Worm (Caenorhabditis elegans) whole organism, early embryonic: Measurements from ENCODE around the gene sur-5.

ENCODE experiments used
- B0310.2 ChIP-seq: sonication (generic microtip); optimal IDR thresholded peaks from 2 replicates; lab custom pipeline; 2016; ENCODE audit warnings: mild to moderate bottlenecking, missing genetic modification characterization, missing compliant biosample characterization
- aly-1 ChIP-seq: sonication (generic microtip); optimal IDR thresholded peaks from 2 replicates; lab custom pipeline; 2016; ENCODE audit warnings: missing genetic modification characterization, missing compliant biosample characterization
- ama-1 ChIP-seq: fragments of 150-350 bp; optimal IDR thresholded peaks from 2 replicates; lab custom pipeline; 2014
- ceh-13 ChIP-seq: fragments of 200-800 bp; sonication (Bioruptor generic); optimal IDR thresholded peaks from 2 replicates; lab custom pipeline; 2018; ENCODE audit warnings: mild to moderate bottlenecking, missing genetic modification characterization, missing compliant biosample characterization
- ceh-36 ChIP-seq: sonication (generic microtip); optimal IDR thresholded peaks from 2 replicates; lab custom pipeline; 2016; ENCODE audit warnings: missing genetic modification characterization, inconsistent platforms, missing compliant biosample characterization
- ets-7 ChIP-seq: sonication (generic microtip); optimal IDR thresholded peaks from 2 replicates; lab custom pipeline; 2016; ENCODE audit warnings: missing genotype, missing genetic modification characterization, missing compliant biosample characterization
- flt-1 ChIP-seq: fragments of 200-800 bp; sonication (Bioruptor generic); IDR thresholded peaks from 2 replicates; pipeline ENCODE4 v1.3.6; 2022; ENCODE audit warnings: missing genetic modification characterization, missing compliant biosample characterization
- hmbx-1 ChIP-seq: sonication (generic microtip); optimal IDR thresholded peaks from 2 replicates; lab custom pipeline; 2016; ENCODE audit warnings: mild to moderate bottlenecking, missing genetic modification characterization, missing compliant biosample characterization
- hnd-1 ChIP-seq: sonication (generic microtip); optimal IDR thresholded peaks from 2 replicates; lab custom pipeline; 2016; ENCODE audit warnings: missing genetic modification characterization, missing compliant biosample characterization
- scrt-1 ChIP-seq: fragments of 200-800 bp; sonication (Bioruptor generic); IDR thresholded peaks from 2 replicates; pipeline ENCODE4 v1.3.6; 2022; ENCODE audit warnings: missing genetic modification characterization, missing compliant biosample characterization
- sea-1 ChIP-seq: fragments of 200-800 bp; sonication (Bioruptor generic); conservative IDR thresholded peaks from 2 replicates; pipeline ENCODE4 v1.3.6; 2022; ENCODE audit warnings: missing genetic modification characterization, missing compliant biosample characterization
- tbx-11 ChIP-seq: fragments of 200-800 bp; sonication (Bioruptor generic); IDR thresholded peaks from 2 replicates; pipeline ENCODE4 v1.3.6; 2022; ENCODE audit warnings: missing genetic modification characterization, missing compliant biosample characterization
- tbx-37 ChIP-seq: fragments of 200-800 bp; sonication (Bioruptor generic); conservative IDR thresholded peaks from 2 replicates; pipeline ENCODE4 v1.3.6; 2022; ENCODE audit warnings: missing genetic modification reagents, missing genetic modification characterization, missing compliant biosample characterization
- tra-4 ChIP-seq: sonication (generic microtip); optimal IDR thresholded peaks from 2 replicates; lab custom pipeline; 2017; ENCODE audit warnings: missing genetic modification characterization, missing compliant biosample characterization

- TF ChIP-seq ama-1 (lab: Kevin White, UChicago) = no peak
- no peak for TF ChIP-seq tra-4 (tag; lab: Kevin White, UChicago)
- TF ChIP-seq hmbx-1 (tag; lab: Kevin White, UChicago) = no peak
- no peak for TF ChIP-seq ceh-13 (GFP tag; lab: Kevin White, UChicago)
- TF ChIP-seq flt-1 = no peak
- TF ChIP-seq hnd-1 (tag; lab: Kevin White, UChicago) = no peak
- TF ChIP-seq sea-1 (GFP tag; lab: Robert Waterston, UW) = no peak
- TF ChIP-seq ceh-36 (tag; lab: Kevin White, UChicago) = no peak
- no peak for TF ChIP-seq ets-7
- no peak for TF ChIP-seq aly-1
- TF ChIP-seq B0310.2 = no peak
- TF ChIP-seq tbx-37 (GFP tag; lab: Robert Waterston, UW) = no peak
- TF ChIP-seq scrt-1 (GFP tag; lab: Robert Waterston, UW) = no peak
- no peak for TF ChIP-seq tbx-11 (GFP tag; lab: Robert Waterston, UW)
Measured at ce11 chrX:7281347-7281746, 24.0 kb downstream of the sur-5 start.
